Fruit fly (Drosophila melanogaster): ENCODE measurements around the gene CG7512.

DNA sequence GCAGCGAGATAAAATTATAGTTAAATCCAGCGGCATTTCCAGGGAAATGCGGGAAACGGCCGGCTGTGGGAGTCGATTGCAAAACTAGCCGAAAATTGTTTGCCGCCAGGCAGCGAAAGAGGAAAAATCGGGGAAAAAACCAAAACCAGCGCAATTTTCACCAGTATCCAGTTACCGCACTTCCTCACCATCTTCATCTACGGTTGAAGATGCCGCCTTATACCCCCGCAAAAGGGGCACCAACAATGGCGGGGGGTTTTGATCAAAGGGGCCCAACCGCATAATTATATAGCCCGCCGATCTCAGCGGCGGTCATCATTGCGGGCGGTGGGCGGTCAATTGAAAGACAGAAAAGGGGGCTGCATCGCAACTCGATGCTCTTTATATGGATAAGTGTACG, 34.5 kb downstream of the CG7512 start:
- TF ChIP-seq CG13204 (GFP tag; optimal IDR thresholded peaks at IDR 0.05) = no peak
- no peak for TF ChIP-seq CG8159 (tag; optimal IDR thresholded peaks at IDR 0.05)

All from whole organism, pupa.